Fruit fly (Drosophila melanogaster) whole organism, embryonic: ENCODE measurements around the gene grass.

Experiments
- CG10274 ChIP-seq: fragments of 200-800 bp; sonication (Bioruptor generic); optimal IDR thresholded peaks from 3 replicates; lab custom pipeline; 2017; ENCODE audit warnings: missing biosample characterization, mild to moderate bottlenecking, missing genetic modification characterization
- CG10366 ChIP-seq: fragments of 200-800 bp; sonication (Bioruptor generic); IDR thresholded peaks from 2 replicates; pipeline ENCODE4 v1.3.6; 2022; ENCODE audit warnings: missing biosample characterization, missing genetic modification characterization
- CG10979 ChIP-seq: fragments of 200-800 bp; sonication (Bioruptor generic); optimal IDR thresholded peaks from 2 replicates; lab custom pipeline; 2018; ENCODE audit warnings: missing biosample characterization, mild to moderate bottlenecking, missing genetic modification characterization, moderate library complexity
- CG11093 ChIP-seq: fragments of 200-800 bp; sonication (Bioruptor generic); IDR thresholded peaks from 3 replicates; pipeline ENCODE4 v1.3.6; 2022; ENCODE audit warnings: missing biosample characterization, missing genetic modification characterization
- CG11695 ChIP-seq: fragments of 200-800 bp; sonication (Bioruptor generic); IDR thresholded peaks from 3 replicates; pipeline ENCODE4 v1.3.6; 2022; ENCODE audit warnings: missing biosample characterization, missing genetic modification characterization
- CG12104 ChIP-seq: fragments of 200-800 bp; sonication (Bioruptor generic); optimal IDR thresholded peaks from 3 replicates; lab custom pipeline; 2016; ENCODE audit warnings: missing biosample characterization, missing genetic modification characterization
- CG12219 ChIP-seq: fragments of 200-800 bp; sonication (Bioruptor generic); optimal IDR thresholded peaks from 3 replicates; lab custom pipeline; 2018; ENCODE audit warnings: missing biosample characterization, mild to moderate bottlenecking, missing genetic modification characterization
- CG13424 ChIP-seq: fragments of 200-800 bp; sonication (Bioruptor generic); optimal IDR thresholded peaks from 2 replicates; lab custom pipeline; 2019; ENCODE audit warnings: missing biosample characterization, mild to moderate bottlenecking, missing genetic modification characterization, moderate library complexity
- CG14860 ChIP-seq: fragments of 200-800 bp; sonication (Bioruptor generic); IDR thresholded peaks from 3 replicates; pipeline ENCODE4 v1.3.6; 2022; ENCODE audit warnings: missing biosample characterization, missing genetic modification characterization; ENCODE audit not compliant: partially characterized antibody
- CG1603 ChIP-seq: fragments of 200-800 bp; sonication (Bioruptor generic); optimal IDR thresholded peaks from 2 replicates; lab custom pipeline; 2019; ENCODE audit warnings: missing biosample characterization, mild to moderate bottlenecking, missing genetic modification characterization, moderate library complexity
- CG18764 ChIP-seq: fragments of 200-800 bp; sonication (Bioruptor generic); optimal IDR thresholded peaks from 3 replicates; lab custom pipeline; 2016; ENCODE audit warnings: missing biosample characterization, missing genetic modification characterization
- CG31441 ChIP-seq: fragments of 200-800 bp; sonication (Bioruptor generic); IDR thresholded peaks from 2 replicates; pipeline ENCODE4 v1.3.6; 2022; ENCODE audit warnings: missing biosample characterization, missing genetic modification characterization
- CG4360 ChIP-seq: fragments of 200-800 bp; sonication (Bioruptor generic); IDR thresholded peaks from 2 replicates; pipeline ENCODE4 v1.3.6; 2022; ENCODE audit warnings: missing biosample characterization, missing genetic modification characterization
- CG4854 ChIP-seq: fragments of 200-800 bp; sonication (Bioruptor generic); optimal IDR thresholded peaks from 2 replicates; lab custom pipeline; 2016; ENCODE audit warnings: missing biosample characterization, missing genetic modification characterization, inconsistent platforms
- CG5245 ChIP-seq: fragments of 200-800 bp; sonication (Bioruptor generic); optimal IDR thresholded peaks from 3 replicates; lab custom pipeline; 2016; ENCODE audit warnings: missing biosample characterization, missing genetic modification characterization
- CG7786 ChIP-seq: fragments of 200-800 bp; sonication (Bioruptor generic); optimal IDR thresholded peaks from 2 replicates; lab custom pipeline; 2016; ENCODE audit warnings: missing biosample characterization, missing genetic modification characterization
- CkIIα-i1 ChIP-seq: fragments of 200-800 bp; sonication (Bioruptor generic); IDR thresholded peaks from 2 replicates; pipeline ENCODE4 v1.3.6; 2022; ENCODE audit warnings: missing biosample characterization, missing genetic modification characterization
- Eip74EF ChIP-seq, 2 experiments: fragments of 200-800 bp in 1 of 2; fragments of >200 bp in 1 of 2; sonication (Bioruptor generic) in 1 of 2; optimal IDR thresholded peaks; 2 replicates each; lab custom pipeline; 2017 to 2019; ENCODE audit warnings: missing biosample characterization in 2 of 2, missing genetic modification characterization in 2 of 2, mild to moderate bottlenecking in 1 of 2, moderate library complexity in 1 of 2
- Elba2 ChIP-seq: fragments of 200-800 bp; sonication (Bioruptor generic); optimal IDR thresholded peaks from 3 replicates; lab custom pipeline; 2016; ENCODE audit warnings: missing biosample characterization, missing genetic modification characterization
- H2.0 ChIP-seq: fragments of 200-800 bp; sonication (Bioruptor generic); IDR thresholded peaks from 2 replicates; pipeline ENCODE4 v1.3.6; 2022; ENCODE audit warnings: missing biosample characterization, missing genetic modification characterization
- HLH54F ChIP-seq: fragments of 200-800 bp; sonication (Bioruptor generic); optimal IDR thresholded peaks from 3 replicates; lab custom pipeline; 2016; ENCODE audit warnings: missing biosample characterization, missing genetic modification characterization
- HmgZ ChIP-seq: fragments of 200-800 bp; sonication (Bioruptor generic); optimal IDR thresholded peaks from 2 replicates; lab custom pipeline; 2018; ENCODE audit warnings: missing biosample characterization, mild to moderate bottlenecking, missing genetic modification characterization
- Hr3 ChIP-seq: fragments of 200-800 bp; sonication (Bioruptor generic); optimal IDR thresholded peaks from 3 replicates; lab custom pipeline; 2016; ENCODE audit warnings: missing biosample characterization, missing genetic modification characterization
- Lhr ChIP-seq: fragments of 200-800 bp; sonication (Bioruptor generic); optimal IDR thresholded peaks from 3 replicates; lab custom pipeline; 2017; ENCODE audit warnings: mild to moderate bottlenecking, missing biosample characterization, missing genetic modification reagents, missing genetic modification characterization
- Mad ChIP-seq: fragments of 200-800 bp; sonication (Bioruptor generic); optimal IDR thresholded peaks from 2 replicates; lab custom pipeline; 2016; ENCODE audit warnings: missing biosample characterization, missing genetic modification characterization
- NC2α ChIP-seq: fragments of 200-800 bp; sonication (Bioruptor generic); optimal IDR thresholded peaks from 2 replicates; lab custom pipeline; 2016; ENCODE audit warnings: missing biosample characterization, missing genetic modification characterization
- Sox102F ChIP-seq: fragments of 200-800 bp; sonication (Bioruptor generic); optimal IDR thresholded peaks from 2 replicates; lab custom pipeline; 2018; ENCODE audit warnings: missing biosample characterization, mild to moderate bottlenecking, missing genetic modification characterization, moderate library complexity
- Sry-δ ChIP-seq: fragments of 200-800 bp; sonication (Bioruptor generic); optimal IDR thresholded peaks from 2 replicates; lab custom pipeline; 2016; ENCODE audit warnings: missing biosample characterization, missing genetic modification characterization
- TFAM ChIP-seq: fragments of 200-800 bp; sonication (Bioruptor generic); optimal IDR thresholded peaks from 2 replicates; lab custom pipeline; 2017; ENCODE audit warnings: missing biosample characterization, missing genetic modification characterization, inconsistent platforms
- ato ChIP-seq: fragments of 200-800 bp; sonication (Bioruptor generic); IDR thresholded peaks from 2 replicates; pipeline ENCODE4 v1.3.6; 2022; ENCODE audit warnings: missing biosample characterization, missing genetic modification characterization; ENCODE audit not compliant: partially characterized antibody
- az2 ChIP-seq: fragments of 200-800 bp; sonication (Bioruptor generic); optimal IDR thresholded peaks from 3 replicates; lab custom pipeline; 2016; ENCODE audit warnings: missing biosample characterization, missing genetic modification characterization
- bab2 ChIP-seq: fragments of 200-800 bp; sonication (Bioruptor generic); optimal IDR thresholded peaks from 2 replicates; lab custom pipeline; 2016; ENCODE audit warnings: missing biosample characterization, missing genetic modification characterization
- bbx ChIP-seq: fragments of 200-800 bp; sonication (Bioruptor generic); IDR thresholded peaks from 2 replicates; pipeline ENCODE4 v1.3.6; 2022; ENCODE audit warnings: missing biosample characterization, missing genetic modification characterization; ENCODE audit not compliant: partially characterized antibody
- bowl ChIP-seq: fragments of 200-800 bp; sonication (Bioruptor generic); IDR thresholded peaks from 2 replicates; pipeline ENCODE4 v1.3.6; 2022; ENCODE audit warnings: missing biosample characterization, missing genetic modification characterization
- danr ChIP-seq: fragments of 200-800 bp; sonication (Bioruptor generic); IDR thresholded peaks from 2 replicates; pipeline ENCODE4 v1.3.6; 2022; ENCODE audit warnings: missing biosample characterization, missing genetic modification characterization
- esg ChIP-seq: fragments of 200-800 bp; sonication (Bioruptor generic); conservative IDR thresholded peaks from 2 replicates; pipeline ENCODE4 v1.3.6; 2022; ENCODE audit warnings: missing biosample characterization, missing genetic modification characterization
- eve ChIP-seq, 2 experiments: fragments of >200 bp; optimal IDR thresholded peaks; 2 replicates each; lab custom pipeline; 2017; ENCODE audit warnings: missing biosample characterization in 2 of 2, missing genetic modification characterization in 2 of 2
- ewg ChIP-seq: fragments of 200-800 bp; sonication (Bioruptor generic); optimal IDR thresholded peaks from 3 replicates; lab custom pipeline; 2017; ENCODE audit warnings: mild to moderate bottlenecking, missing biosample characterization, missing genetic modification reagents, missing genetic modification characterization
- fd96Cb ChIP-seq: fragments of 200-800 bp; sonication (Bioruptor generic); optimal IDR thresholded peaks from 2 replicates; lab custom pipeline; 2018; ENCODE audit warnings: missing biosample characterization, mild to moderate bottlenecking, missing genetic modification characterization, moderate library complexity
- gsb ChIP-seq: fragments of 200-800 bp; sonication (Bioruptor generic); IDR thresholded peaks from 2 replicates; pipeline ENCODE4 v1.3.6; 2022; ENCODE audit warnings: missing biosample characterization, missing genetic modification characterization
- h ChIP-seq: fragments of >200 bp; optimal IDR thresholded peaks from 2 replicates; lab custom pipeline; 2017
- inv ChIP-seq: fragments of 200-800 bp; sonication (Bioruptor generic); IDR thresholded peaks from 2 replicates; pipeline ENCODE4 v1.3.6; 2022; ENCODE audit warnings: missing biosample characterization, missing genetic modification characterization; ENCODE audit not compliant: partially characterized antibody
- lab ChIP-seq: fragments of 200-800 bp; sonication (Bioruptor generic); optimal IDR thresholded peaks from 3 replicates; lab custom pipeline; 2017; ENCODE audit warnings: missing biosample characterization, missing genetic modification characterization, mild to moderate bottlenecking, moderate library complexity, missing genetic modification reagents
- oc ChIP-seq: fragments of 200-800 bp; sonication (Bioruptor generic); optimal IDR thresholded peaks from 2 replicates; lab custom pipeline; 2018; ENCODE audit warnings: missing biosample characterization, mild to moderate bottlenecking, missing genetic modification characterization, moderate library complexity
- pros ChIP-seq: fragments of 200-800 bp; sonication (Bioruptor generic); optimal IDR thresholded peaks from 3 replicates; lab custom pipeline; 2019; ENCODE audit warnings: missing biosample characterization, mild to moderate bottlenecking, missing genetic modification characterization, moderate library complexity
- schlank ChIP-seq: fragments of 200-800 bp; sonication (Bioruptor generic); optimal IDR thresholded peaks from 2 replicates; lab custom pipeline; 2018; ENCODE audit warnings: missing biosample characterization, mild to moderate bottlenecking, missing genetic modification characterization
- sr ChIP-seq: fragments of 200-800 bp; sonication (Bioruptor generic); IDR thresholded peaks from 3 replicates; pipeline ENCODE4 v1.3.6; 2022; ENCODE audit warnings: missing biosample characterization, missing genetic modification characterization
- sug ChIP-seq: fragments of 200-800 bp; optimal IDR thresholded peaks from 2 replicates; lab custom pipeline; 2019; ENCODE audit warnings: missing biosample characterization, mild to moderate bottlenecking, missing genetic modification characterization, moderate library complexity
- unc-4 ChIP-seq: fragments of 200-800 bp; sonication (Bioruptor generic); IDR thresholded peaks from 2 replicates; pipeline ENCODE4 v1.3.6; 2022; ENCODE audit warnings: missing biosample characterization, missing genetic modification characterization; ENCODE audit not compliant: partially characterized antibody
- zen ChIP-seq: fragments of 200-800 bp; sonication (Bioruptor generic); optimal IDR thresholded peaks from 3 replicates; lab custom pipeline; 2018; ENCODE audit warnings: missing biosample characterization, mild to moderate bottlenecking, missing genetic modification characterization, moderate library complexity

Gene grass

dm6 chr3R:27208724-27209343, 51.1 kb downstream of the grass start (continued):
- peak; percentile 12 for TF ChIP-seq Sox102F (GFP tag; lab: Kevin White, UChicago)
- no peak for TF ChIP-seq HLH54F (GFP tag; lab: Kevin White, UChicago)
- peak; percentile 3 for TF ChIP-seq CG10979 (tag; lab: Kevin White, UChicago)
- no peak for TF ChIP-seq Mad (GFP tag; lab: Kevin White, UChicago)
- TF ChIP-seq CG4854 (GFP tag; lab: Kevin White, UChicago) = no peak
- no peak for TF ChIP-seq eve (GFP tag; optimal IDR thresholded peaks at IDR 0.05; lab: Kevin White, UChicago)
- no peak for TF ChIP-seq h (lab: Kevin White, UChicago)
- TF ChIP-seq esg (GFP tag; lab: Robert Waterston, UW) = no peak
- TF ChIP-seq CG12104 = peak; percentile 2
- TF ChIP-seq sug = no peak
- TF ChIP-seq inv (GFP tag; lab: Robert Waterston, UW) = no peak
- TF ChIP-seq schlank = peak; percentile 33
- TF ChIP-seq sr (GFP tag; lab: Robert Waterston, UW) = peak; percentile 52; the same call in 1 of the 3 replicates
- no peak for TF ChIP-seq CG7786 (GFP tag; lab: Kevin White, UChicago)
- TF ChIP-seq CG11093 (GFP tag; lab: Robert Waterston, UW) = no peak
- TF ChIP-seq lab (GFP tag; lab: Kevin White, UChicago) = peak; percentile 56
- TF ChIP-seq CG12219 (GFP tag; lab: Kevin White, UChicago) = no peak
- TF ChIP-seq NC2α = no peak
- TF ChIP-seq CG31441 = peak; percentile 22; the same call in 1 of the 2 replicates
- TF ChIP-seq oc = no peak
- no peak for TF ChIP-seq Eip74EF (GFP tag; optimal IDR thresholded peaks at IDR 0.05; lab: Kevin White, UChicago)
- TF ChIP-seq Elba2 (GFP tag; lab: Kevin White, UChicago) = no peak
- TF ChIP-seq ewg (GFP tag; lab: Kevin White, UChicago) = peak; percentile 21
- peak; percentile 19 for TF ChIP-seq Sry-δ (GFP tag; lab: Kevin White, UChicago)
- peak; percentile 44 for TF ChIP-seq Lhr (GFP tag; lab: Kevin White, UChicago)
- peak; percentile 43 for TF ChIP-seq zen (tag; lab: Kevin White, UChicago)
- no peak for TF ChIP-seq TFAM (GFP tag; lab: Kevin White, UChicago)
- TF ChIP-seq danr (GFP tag; lab: Robert Waterston, UW) = no peak
- peak; percentile 58 for TF ChIP-seq bab2
- 0 out of 2 replicates have a peak, but pooled peaks have one; percentile 38 for TF ChIP-seq H2.0 (GFP tag; lab: Robert Waterston, UW)
- TF ChIP-seq CG14860 = no peak
- no peak for TF ChIP-seq pros (GFP tag; lab: Kevin White, UChicago)
- TF ChIP-seq bowl = no peak
- TF ChIP-seq gsb (GFP tag; lab: Robert Waterston, UW) = no peak
- peak; percentile 58; the same call in 1 of the 3 replicates for TF ChIP-seq CG11695 (GFP tag; lab: Robert Waterston, UW)
- TF ChIP-seq CG10366 (GFP tag; lab: Robert Waterston, UW) = no peak
- TF ChIP-seq CG10274 (GFP tag; lab: Kevin White, UChicago) = no peak
- no peak for TF ChIP-seq CG4360
- TF ChIP-seq CG5245 = no peak
- no peak for TF ChIP-seq unc-4 (GFP tag; lab: Robert Waterston, UW)
- peak; percentile 9 for TF ChIP-seq HmgZ (tag; lab: Kevin White, UChicago)
- no peak for TF ChIP-seq az2 (GFP tag; lab: Kevin White, UChicago)
- TF ChIP-seq CkIIα-i1 = no peak
- peak; percentile 55 for TF ChIP-seq CG1603
- no peak for TF ChIP-seq Hr3 (GFP tag; lab: Kevin White, UChicago)
- no peak for TF ChIP-seq ato (GFP tag; lab: Robert Waterston, UW)
- TF ChIP-seq CG13424 (tag; lab: Kevin White, UChicago) = peak; percentile 22
- no peak for TF ChIP-seq CG18764 (GFP tag; lab: Kevin White, UChicago)
- TF ChIP-seq fd96Cb (tag; lab: Kevin White, UChicago) = peak; percentile 0
- TF ChIP-seq bbx (GFP tag; lab: Robert Waterston, UW) = no peak
